Worm (Caenorhabditis elegans) whole organism, L4 larva: ENCODE data around the gene T07C4.12.
A peak's percentile ranks its signal among the peaks of the same experiment; 100 is the strongest.

Experiments
- D1046.2 ChIP-seq: fragments of 200-800 bp; sonication (Bioruptor generic); IDR thresholded peaks from 2 replicates; pipeline ENCODE4 v1.3.6; 2022; ENCODE audit warnings: missing genetic modification characterization, missing compliant biosample characterization
- T20F7.1 ChIP-seq: fragments of 200-800 bp; sonication (Bioruptor generic); optimal IDR thresholded peaks from 2 replicates; lab custom pipeline; 2018; ENCODE audit warnings: mild to moderate bottlenecking, missing genetic modification characterization, missing compliant biosample characterization
- Y48G9A.11 ChIP-seq: fragments of 200-800 bp; sonication (Bioruptor generic); IDR thresholded peaks from 2 replicates; pipeline ENCODE4 v1.3.6; 2022; ENCODE audit warnings: missing genetic modification reagents, missing genetic modification characterization, missing compliant biosample characterization
- ZK546.5 ChIP-seq, 2 experiments: sonication (generic microtip); optimal IDR thresholded peaks; 2 replicates each; lab custom pipeline; 2017; ENCODE audit warnings: missing biosample characterization in 2 of 2, missing genetic modification characterization in 2 of 2
- aha-1 ChIP-seq: fragments of 150-350 bp; peaks from one replicate; lab custom pipeline; 2014; ENCODE audit warnings: missing biosample characterization, missing genetic modification characterization
- ama-1 ChIP-seq: fragments of 150-350 bp; optimal IDR thresholded peaks from 2 replicates; lab custom pipeline; 2014; ENCODE audit warnings: inconsistent platforms, mixed read lengths
- attf-4 ChIP-seq: sonication (generic microtip); optimal IDR thresholded peaks from 3 replicates; lab custom pipeline; 2017; ENCODE audit warnings: missing biosample characterization, missing genetic modification characterization
- ceh-20 ChIP-seq: fragments of 200-800 bp; sonication (Bioruptor generic); IDR thresholded peaks from 2 replicates; pipeline ENCODE4 v1.3.6; 2022; ENCODE audit warnings: missing genetic modification reagents, missing genetic modification characterization, missing compliant biosample characterization
- ceh-28 ChIP-seq: fragments of 150-350 bp; optimal IDR thresholded peaks from 2 replicates; lab custom pipeline; 2014; ENCODE audit warnings: missing biosample characterization, missing genetic modification reagents, missing genetic modification characterization
- ceh-32 ChIP-seq: sonication (generic microtip); optimal IDR thresholded peaks from 2 replicates; lab custom pipeline; 2016; ENCODE audit warnings: mild to moderate bottlenecking, missing genetic modification characterization, missing compliant biosample characterization; ENCODE audit not compliant: poor library complexity
- ctbp-1 ChIP-seq: fragments of 200-800 bp; sonication (Bioruptor generic); IDR thresholded peaks from 2 replicates; pipeline ENCODE4 v1.3.6; 2022; ENCODE audit warnings: missing genetic modification reagents, missing genetic modification characterization, missing compliant biosample characterization
- daf-16 ChIP-seq, 3 experiments: sonication (generic microtip); optimal IDR thresholded peaks; 2 replicates each; lab custom pipeline; 2016 to 2017; ENCODE audit warnings: missing genetic modification characterization in 3 of 3, missing genetic modification reagents in 3 of 3, mild to moderate bottlenecking in 2 of 3, missing compliant biosample characterization in 2 of 3, missing biosample characterization in 1 of 3, moderate library complexity in 1 of 3
- daf-19 ChIP-seq: fragments of 200-800 bp; sonication (Bioruptor generic); conservative IDR thresholded peaks from 2 replicates; pipeline ENCODE4 v1.3.6; 2022; ENCODE audit warnings: missing genetic modification characterization, missing compliant biosample characterization
- dmd-6 ChIP-seq: fragments of 200-800 bp; sonication (Bioruptor generic); IDR thresholded peaks from 2 replicates; pipeline ENCODE4 v1.3.6; 2022; ENCODE audit warnings: missing genetic modification reagents, missing genetic modification characterization, missing compliant biosample characterization
- dve-1 ChIP-seq: sonication (generic microtip); optimal IDR thresholded peaks from 2 replicates; lab custom pipeline; 2017; ENCODE audit warnings: antibody characterized with exemption, mild to moderate bottlenecking, missing genetic modification characterization, missing compliant biosample characterization; ENCODE audit not compliant: insufficient read depth
- egl-43 ChIP-seq: fragments of 200-800 bp; sonication (Bioruptor generic); IDR thresholded peaks from 2 replicates; pipeline ENCODE4 v1.3.6; 2022; ENCODE audit warnings: missing genetic modification reagents, missing genetic modification characterization, missing compliant biosample characterization
- lim-7 ChIP-seq: fragments of 200-800 bp; sonication (Bioruptor generic); IDR thresholded peaks from 2 replicates; pipeline ENCODE4 v1.3.6; 2022; ENCODE audit warnings: missing genetic modification characterization, missing compliant biosample characterization
- lin-15B ChIP-seq: fragments of 150-350 bp; sonication (generic microtip); optimal IDR thresholded peaks from 3 replicates; lab custom pipeline; 2014; ENCODE audit warnings: missing biosample characterization, missing genetic modification characterization
- lin-39 ChIP-seq: fragments of 150-350 bp; optimal IDR thresholded peaks from 2 replicates; lab custom pipeline; 2014; ENCODE audit warnings: missing biosample characterization, missing genetic modification reagents, missing genetic modification characterization
- lir-3 ChIP-seq: sonication (generic microtip); optimal IDR thresholded peaks from 2 replicates; lab custom pipeline; 2016; ENCODE audit warnings: mild to moderate bottlenecking, missing genetic modification characterization, missing compliant biosample characterization
- lsy-2 ChIP-seq, 2 experiments: fragments of 150-350 bp in 1 of 2; sonication (generic microtip) in 1 of 2; optimal IDR thresholded peaks; 2 replicates each; lab custom pipeline; 2014 to 2017; ENCODE audit warnings: missing biosample characterization in 2 of 2, missing genetic modification characterization in 2 of 2
- mdl-1 ChIP-seq, 2 experiments: fragments of 150-350 bp in 1 of 2; sonication (generic microtip) in 1 of 2; optimal IDR thresholded peaks; 2 replicates each; lab custom pipeline; 2014 to 2017; ENCODE audit warnings: missing biosample characterization in 2 of 2, missing genetic modification characterization in 2 of 2
- mes-2 ChIP-seq: sonication (generic microtip); optimal IDR thresholded peaks from 2 replicates; lab custom pipeline; 2016; ENCODE audit warnings: missing genotype, mild to moderate bottlenecking, missing genetic modification characterization, missing compliant biosample characterization; ENCODE audit not compliant: poor library complexity, severe bottlenecking
- mxl-2 ChIP-seq: fragments of 200-800 bp; sonication (Bioruptor generic); conservative IDR thresholded peaks from 2 replicates; pipeline ENCODE4 v1.3.6; 2022; ENCODE audit warnings: missing genetic modification reagents, missing genetic modification characterization, missing compliant biosample characterization
- mxl-3 ChIP-seq: fragments of 200-800 bp; sonication (Bioruptor generic); optimal IDR thresholded peaks from 2 replicates; lab custom pipeline; 2018; ENCODE audit warnings: mild to moderate bottlenecking, missing genetic modification characterization, missing compliant biosample characterization
- nhr-111 ChIP-seq: fragments of 200-800 bp; sonication (Bioruptor generic); optimal IDR thresholded peaks from 2 replicates; lab custom pipeline; 2018; ENCODE audit warnings: mild to moderate bottlenecking, missing genetic modification characterization, missing compliant biosample characterization
- nhr-237 ChIP-seq: sonication (generic microtip); optimal IDR thresholded peaks from 2 replicates; lab custom pipeline; 2017; ENCODE audit warnings: missing biosample characterization, missing genetic modification characterization
- nhr-25 ChIP-seq: sonication (generic microtip); optimal IDR thresholded peaks from 2 replicates; lab custom pipeline; 2017; ENCODE audit warnings: missing genetic modification characterization, mild to moderate bottlenecking, missing compliant biosample characterization, antibody characterized with exemption, moderate library complexity, borderline replicate concordance; ENCODE audit not compliant: insufficient read depth
- nhr-28 ChIP-seq: fragments of 150-350 bp; optimal IDR thresholded peaks from 2 replicates; lab custom pipeline; 2014; ENCODE audit warnings: missing biosample characterization, missing genetic modification characterization
- nhr-48 ChIP-seq: sonication (generic microtip); optimal IDR thresholded peaks from 2 replicates; lab custom pipeline; 2016; ENCODE audit warnings: mild to moderate bottlenecking, missing genetic modification characterization, missing compliant biosample characterization
- nhr-77 ChIP-seq: fragments of 150-350 bp; optimal IDR thresholded peaks from 2 replicates; lab custom pipeline; 2014; ENCODE audit warnings: missing biosample characterization, missing genetic modification characterization
- pha-4 ChIP-seq, 2 experiments: fragments of 150-350 bp in 1 of 2; fragments of 200-800 bp in 1 of 2; sonication (Bioruptor generic) in 1 of 2; IDR thresholded peaks in 1 of 2; optimal IDR thresholded peaks in 1 of 2; 2 replicates each; pipeline versions ENCODE4 v1.3.6 to Lab custom; 2014 to 2022; ENCODE audit warnings: missing genetic modification characterization in 2 of 2, missing genetic modification reagents in 2 of 2, missing biosample characterization in 1 of 2, missing compliant biosample characterization in 1 of 2
- php-3 ChIP-seq: fragments of 200-800 bp; sonication (Bioruptor generic); IDR thresholded peaks from 2 replicates; pipeline ENCODE4 v1.3.6; 2022; ENCODE audit warnings: missing genetic modification reagents, missing genetic modification characterization, missing compliant biosample characterization
- saeg-2 ChIP-seq: fragments of 200-800 bp; sonication (Bioruptor generic); IDR thresholded peaks from 2 replicates; pipeline ENCODE4 v1.3.6; 2022; ENCODE audit warnings: missing genetic modification reagents, missing genetic modification characterization, missing compliant biosample characterization
- set-16 ChIP-seq: fragments of 200-800 bp; sonication (Bioruptor generic); IDR thresholded peaks from 2 replicates; pipeline ENCODE4 v1.3.6; 2022; ENCODE audit warnings: missing genetic modification reagents, missing genetic modification characterization, missing compliant biosample characterization
- spr-1 ChIP-seq: sonication (generic microtip); optimal IDR thresholded peaks from 2 replicates; lab custom pipeline; 2016; ENCODE audit warnings: mild to moderate bottlenecking, missing genetic modification characterization, missing compliant biosample characterization
- spr-3 ChIP-seq: fragments of 200-800 bp; sonication (Bioruptor generic); optimal IDR thresholded peaks from 2 replicates; lab custom pipeline; 2018; ENCODE audit warnings: mild to moderate bottlenecking, missing genetic modification characterization, missing compliant biosample characterization
- unc-62 ChIP-seq, 3 experiments: fragments of 150-350 bp in 1 of 3; sonication (generic microtip); optimal IDR thresholded peaks in 2 of 3; peaks in 1 of 3; 1 replicate in 1 of 3; 2 replicates in 2 of 3; lab custom pipeline; 2014 to 2017; ENCODE audit warnings: missing biosample characterization in 3 of 3, missing genetic modification characterization in 3 of 3, missing genetic modification reagents in 3 of 3, missing genotype in 1 of 3
- zfp-2 ChIP-seq: sonication (generic microtip); optimal IDR thresholded peaks from 2 replicates; lab custom pipeline; 2016; ENCODE audit warnings: mild to moderate bottlenecking, missing genetic modification characterization, missing compliant biosample characterization
- zfp-3 ChIP-seq: fragments of 200-800 bp; sonication (Bioruptor generic); conservative IDR thresholded peaks from 2 replicates; pipeline ENCODE4 v1.3.6; 2022; ENCODE audit warnings: missing genetic modification reagents, missing genetic modification characterization, missing compliant biosample characterization
- zip-11 ChIP-seq: fragments of 200-800 bp; sonication (Bioruptor generic); IDR thresholded peaks from 2 replicates; pipeline ENCODE4 v1.3.6; 2022; ENCODE audit warnings: missing genetic modification characterization, missing compliant biosample characterization

Gene T07C4.12

ce11 chrIII:10338992-10339852 is 6.8 kb upstream of the T07C4.12 start:
- TF ChIP-seq nhr-25 (tag; lab: Kevin White, UChicago) (peak; percentile 56), ceh-32 (no peak), ceh-28 (tag; lab: Kevin White, UChicago) (no peak), ama-1 (peak; percentile 84), nhr-28 (tag; lab: Kevin White, UChicago) (peak; percentile 11), spr-3 (GFP tag; lab: Kevin White, UChicago) (no peak), lsy-2 (tag; optimal IDR thresholded peaks at IDR 0.05; lab: Kevin White, UChicago) (peak in 1 of 2 experiments; percentile 51), aha-1 (tag; lab: Kevin White, UChicago) (peak; percentile 62), lim-7 (GFP tag; lab: Robert Waterston, UW) (no peak), dve-1 (peak; percentile 53), unc-62 (GFP tag; optimal IDR thresholded peaks at IDR 0.05 in 1 of 2; lab: Kevin White, UChicago) (peak in 1 of 2 experiments; percentile 8), unc-62 (tag; optimal IDR thresholded peaks at IDR 0.05; lab: Kevin White, UChicago) (no peak), zfp-3 (GFP tag; lab: Robert Waterston, UW) (peak; percentile 74; the same call in 1 of the 2 replicates)
- TF ChIP-seq, all 104 proteins: peak for 8

- no peak for TF ChIP-seq pha-4 (GFP tag; IDR thresholded peaks at IDR 0.05; lab: Robert Waterston, UW)
- TF ChIP-seq pha-4 (tag; optimal IDR thresholded peaks at IDR 0.05; lab: Kevin White, UChicago), result no peak
- no peak for TF ChIP-seq zip-11 (GFP tag; lab: Robert Waterston, UW)
- TF ChIP-seq nhr-237 (tag; lab: Kevin White, UChicago), result no peak
- TF ChIP-seq lin-15B (tag; lab: Kevin White, UChicago), result no peak
- TF ChIP-seq nhr-77 (tag; lab: Kevin White, UChicago), result no peak
- no peak for TF ChIP-seq mxl-2 (GFP tag; lab: Robert Waterston, UW)
- TF ChIP-seq dve-1, result peak; percentile 72
- no peak for TF ChIP-seq lin-39 (tag; lab: Kevin White, UChicago)
- TF ChIP-seq attf-4 (tag; lab: Kevin White, UChicago), result no peak
- no peak for TF ChIP-seq spr-1 (tag; lab: Kevin White, UChicago)
- TF ChIP-seq T20F7.1 (GFP tag; lab: Kevin White, UChicago), result peak; percentile 54
- no peak for TF ChIP-seq saeg-2 (GFP tag; lab: Robert Waterston, UW)
- no peak for TF ChIP-seq ceh-32
- peak in 1 of 2 experiments; percentile 20 for TF ChIP-seq lsy-2 (tag; optimal IDR thresholded peaks at IDR 0.05; lab: Kevin White, UChicago)
- TF ChIP-seq aha-1 (tag; lab: Kevin White, UChicago), result peak; percentile 87
- peak; percentile 41 for TF ChIP-seq nhr-28 (tag; lab: Kevin White, UChicago)
- TF ChIP-seq zfp-3 (GFP tag; lab: Robert Waterston, UW), result 0 out of 2 replicates have a peak, but pooled peaks have one; percentile 14
- TF ChIP-seq ZK546.5 (tag; optimal IDR thresholded peaks at IDR 0.05; lab: Kevin White, UChicago), result no peak
- TF ChIP-seq zfp-2 (tag; lab: Kevin White, UChicago), result no peak
- TF ChIP-seq nhr-48 (tag; lab: Kevin White, UChicago), result no peak
- TF ChIP-seq mdl-1 (tag; optimal IDR thresholded peaks at IDR 0.05; lab: Kevin White, UChicago), result peak in 1 of 2 experiments; percentile 12
- no peak for TF ChIP-seq php-3 (GFP tag; lab: Robert Waterston, UW)
- TF ChIP-seq Y48G9A.11 (GFP tag; lab: Robert Waterston, UW), result no peak
- TF ChIP-seq ama-1, result peak; percentile 96
- TF ChIP-seq set-16 (GFP tag; lab: Robert Waterston, UW), result no peak
- TF ChIP-seq dmd-6, result peak; percentile 41
- no peak for TF ChIP-seq daf-19 (GFP tag; lab: Robert Waterston, UW)
- no peak for TF ChIP-seq unc-62 (GFP tag; optimal IDR thresholded peaks at IDR 0.05 in 1 of 2; lab: Kevin White, UChicago)
- TF ChIP-seq unc-62 (tag; optimal IDR thresholded peaks at IDR 0.05; lab: Kevin White, UChicago), result no peak
- peak; percentile 24 for TF ChIP-seq mxl-3
- no peak for TF ChIP-seq egl-43 (GFP tag; lab: Robert Waterston, UW)
- TF ChIP-seq nhr-111 (GFP tag; lab: Kevin White, UChicago), result no peak
- TF ChIP-seq D1046.2 (GFP tag; lab: Robert Waterston, UW), result no peak
- TF ChIP-seq mes-2, result peak; percentile 19
- TF ChIP-seq ctbp-1 (GFP tag; lab: Robert Waterston, UW), result no peak
- TF ChIP-seq lir-3, result no peak
- TF ChIP-seq ceh-20 (GFP tag; lab: Robert Waterston, UW), result no peak
- TF ChIP-seq daf-16 (GFP tag; optimal IDR thresholded peaks at IDR 0.05; lab: Kevin White, UChicago), result no peak
- peak; percentile 16 for TF ChIP-seq daf-16 (tag; optimal IDR thresholded peaks at IDR 0.05; lab: Kevin White, UChicago)
- peak; percentile 38 for TF ChIP-seq nhr-25 (tag; lab: Kevin White, UChicago)
These were observed 5.2 kb upstream of the T07C4.12 start, which contains the start of gene ttr-15 for ce11 chrIII:10337508-10338166. Gene ttr-15 (plus strand): TSS chrIII:10337847.
